Worm (Caenorhabditis elegans) whole organism, young adult: Measurements from ENCODE around the gene srlf-4.

Source experiments
- athp-1 ChIP-seq: sonication (generic microtip); optimal IDR thresholded peaks from 2 replicates; lab custom pipeline; 2017; ENCODE audit warnings: mild to moderate bottlenecking, missing genetic modification characterization, missing compliant biosample characterization
- attf-6 ChIP-seq: fragments of 200-800 bp; sonication (Bioruptor generic); IDR thresholded peaks from 2 replicates; pipeline ENCODE4 v1.3.6; 2022; ENCODE audit warnings: missing genetic modification reagents, missing genetic modification characterization, missing compliant biosample characterization
- ccch-3 ChIP-seq: fragments of 200-800 bp; sonication (Bioruptor generic); optimal IDR thresholded peaks from 2 replicates; lab custom pipeline; 2018; ENCODE audit warnings: mild to moderate bottlenecking, missing genetic modification characterization, missing compliant biosample characterization
- cebp-2 ChIP-seq: fragments of 200-800 bp; sonication (Bioruptor generic); IDR thresholded peaks from 2 replicates; pipeline ENCODE4 v1.3.6; 2022; ENCODE audit warnings: missing genetic modification characterization, missing compliant biosample characterization
- lsy-27 ChIP-seq: sonication (generic microtip); optimal IDR thresholded peaks from 2 replicates; lab custom pipeline; 2017; ENCODE audit warnings: missing genetic modification characterization, mild to moderate bottlenecking, missing compliant biosample characterization, antibody characterized with exemption, missing genotype, borderline replicate concordance; ENCODE audit not compliant: insufficient read depth
- mcd-1 ChIP-seq: fragments of 200-800 bp; sonication (Bioruptor generic); IDR thresholded peaks from 2 replicates; pipeline ENCODE4 v1.3.6; 2022; ENCODE audit warnings: missing genetic modification reagents, missing genetic modification characterization, missing compliant biosample characterization
- mel-28 ChIP-seq: sonication (generic microtip); optimal IDR thresholded peaks from 2 replicates; lab custom pipeline; 2016; ENCODE audit warnings: borderline replicate concordance, mild to moderate bottlenecking, missing genetic modification characterization, missing compliant biosample characterization
- mes-4 ChIP-seq: sonication (generic microtip); optimal IDR thresholded peaks from 2 replicates; lab custom pipeline; 2016; ENCODE audit warnings: missing genotype, missing genetic modification characterization, missing compliant biosample characterization
- mxl-1 ChIP-seq: sonication (generic microtip); optimal IDR thresholded peaks from 2 replicates; lab custom pipeline; 2016; ENCODE audit warnings: missing genetic modification characterization, missing compliant biosample characterization
- nhr-179 ChIP-seq: sonication (generic microtip); optimal IDR thresholded peaks from 2 replicates; lab custom pipeline; 2016; ENCODE audit warnings: mild to moderate bottlenecking, missing genetic modification characterization, missing compliant biosample characterization
- unc-130 ChIP-seq: sonication (generic microtip); optimal IDR thresholded peaks from 2 replicates; lab custom pipeline; 2016; ENCODE audit warnings: missing genetic modification reagents, missing genetic modification characterization, missing compliant biosample characterization
- unc-62 ChIP-seq: fragments of 150-350 bp; optimal IDR thresholded peaks from 2 replicates; lab custom pipeline; 2014; ENCODE audit warnings: missing biosample characterization, missing genetic modification reagents, missing genetic modification characterization
- xnd-1 ChIP-seq: sonication (generic microtip); optimal IDR thresholded peaks from 2 replicates; lab custom pipeline; 2016; ENCODE audit warnings: missing genotype, missing genetic modification reagents, missing genetic modification characterization, missing compliant biosample characterization

- TF ChIP-seq ccch-3 (GFP tag; lab: Kevin White, UChicago), result no peak
- no peak for TF ChIP-seq athp-1 (tag; lab: Kevin White, UChicago)
- no peak for TF ChIP-seq unc-130 (GFP tag; lab: Kevin White, UChicago)
- no peak for TF ChIP-seq xnd-1
- no peak for TF ChIP-seq lsy-27 (tag; lab: Kevin White, UChicago)
- TF ChIP-seq unc-62 (GFP tag; lab: Kevin White, UChicago), result no peak
- no peak for TF ChIP-seq mcd-1 (GFP tag; lab: Robert Waterston, UW)
- TF ChIP-seq nhr-179 (tag; lab: Kevin White, UChicago), result no peak
- no peak for TF ChIP-seq mxl-1 (tag; lab: Kevin White, UChicago)
- TF ChIP-seq mes-4 (tag; lab: Kevin White, UChicago), result no peak
- no peak for TF ChIP-seq cebp-2 (GFP tag; lab: Robert Waterston, UW)
- TF ChIP-seq mel-28 (tag; lab: Kevin White, UChicago), result no peak
- TF ChIP-seq attf-6 (GFP tag; lab: Robert Waterston, UW), result no peak
These were observed 35.9 kb upstream of the srlf-4 start, which contains the start of gene F55G11.7 for ce11 chrIV:12960136-12960535.
